Worm (Caenorhabditis elegans): ENCODE data around the gene F37C12.18.

ce11 chrIII:7161055-7161454, 34.2 kb downstream of the F37C12.18 start, which contains the start of gene rnp-7:
- TF ChIP-seq Y55F3AM.14 (GFP tag; optimal IDR thresholded peaks at IDR 0.05): no peak
- TF ChIP-seq elt-3 (tag; optimal IDR thresholded peaks at IDR 0.05): no peak
- TF ChIP-seq lsy-2 (tag; optimal IDR thresholded peaks at IDR 0.05): no peak
- no peak for TF ChIP-seq nhr-25 (tag; optimal IDR thresholded peaks at IDR 0.05)
- no peak for TF ChIP-seq sma-9 (GFP tag; optimal IDR thresholded peaks at IDR 0.05)
- TF ChIP-seq sma-9 (tag; optimal IDR thresholded peaks at IDR 0.05): no peak
- TF ChIP-seq nhr-10 (tag; optimal IDR thresholded peaks at IDR 0.05): no peak
- no peak for TF ChIP-seq ztf-4 (tag; optimal IDR thresholded peaks at IDR 0.05)
- TF ChIP-seq mab-5 (tag; optimal IDR thresholded peaks at IDR 0.05): no peak
- TF ChIP-seq unc-55 (GFP tag; optimal IDR thresholded peaks at IDR 0.05): no peak
- no peak for TF ChIP-seq alr-1 (tag; optimal IDR thresholded peaks at IDR 0.05)
